Fruit fly (Drosophila melanogaster) whole organism, embryonic: ENCODE measurements around the gene CG43156.
A peak's percentile ranks its signal among the peaks of the same experiment; 100 is the strongest.

ENCODE experiments used
- Ada2b ChIP-seq: fragments of 200-800 bp; sonication (Bioruptor generic); IDR thresholded peaks from 2 replicates; pipeline ENCODE4 v1.3.6; 2022; ENCODE audit warnings: missing biosample characterization, missing genetic modification characterization
- Awh ChIP-seq: fragments of 200-800 bp; sonication (Bioruptor generic); IDR thresholded peaks from 2 replicates; pipeline ENCODE4, ENCODE4 v1.3.6; 2022; ENCODE audit warnings: missing biosample characterization, missing genetic modification characterization
- CG10267 ChIP-seq: fragments of 200-800 bp; sonication (Bioruptor generic); optimal IDR thresholded peaks from 2 replicates; lab custom pipeline; 2018; ENCODE audit warnings: missing biosample characterization, mild to moderate bottlenecking, missing genetic modification characterization, moderate library complexity
- CG10462 ChIP-seq: fragments of 200-800 bp; sonication (Bioruptor generic); optimal IDR thresholded peaks from 2 replicates; lab custom pipeline; 2016; ENCODE audit warnings: missing biosample characterization, missing genetic modification characterization
- CG11085 ChIP-seq: fragments of 200-800 bp; sonication (Bioruptor generic); IDR thresholded peaks from 2 replicates; pipeline ENCODE4 v1.3.6; 2022; ENCODE audit warnings: missing biosample characterization, missing genetic modification characterization
- CG11696 ChIP-seq: fragments of 200-800 bp; sonication (Bioruptor generic); IDR thresholded peaks from 2 replicates; pipeline ENCODE4 v1.3.6; 2022; ENCODE audit warnings: missing biosample characterization, missing genetic modification characterization
- CG11723 ChIP-seq: fragments of 200-800 bp; sonication (Bioruptor generic); optimal IDR thresholded peaks from 2 replicates; lab custom pipeline; 2017; ENCODE audit warnings: missing biosample characterization, mild to moderate bottlenecking, missing genetic modification characterization
- CG13894 ChIP-seq: fragments of 200-800 bp; sonication (Bioruptor generic); optimal IDR thresholded peaks from 3 replicates; lab custom pipeline; 2018; ENCODE audit warnings: missing biosample characterization, mild to moderate bottlenecking, missing genetic modification characterization, moderate library complexity
- CG14710 ChIP-seq: fragments of 200-800 bp; sonication (Bioruptor generic); optimal IDR thresholded peaks from 3 replicates; lab custom pipeline; 2019; ENCODE audit warnings: missing biosample characterization, mild to moderate bottlenecking, missing genetic modification characterization, moderate library complexity
- CG14965 ChIP-seq: fragments of 200-800 bp; sonication (Bioruptor generic); optimal IDR thresholded peaks from 2 replicates; lab custom pipeline; 2016; ENCODE audit warnings: missing biosample characterization, missing genetic modification characterization, borderline replicate concordance
- CG15073 ChIP-seq: fragments of 200-800 bp; sonication (Bioruptor generic); optimal IDR thresholded peaks from 2 replicates; lab custom pipeline; 2016; ENCODE audit warnings: missing biosample characterization, missing genetic modification characterization
- CG16813 ChIP-seq: fragments of 200-800 bp; sonication (Bioruptor generic); IDR thresholded peaks from 3 replicates; pipeline ENCODE4 v1.3.6; 2022; ENCODE audit warnings: missing biosample characterization, missing genetic modification characterization; ENCODE audit not compliant: partially characterized antibody
- CG16815 ChIP-seq: fragments of 200-800 bp; sonication (Bioruptor generic); optimal IDR thresholded peaks from 3 replicates; lab custom pipeline; 2017; ENCODE audit warnings: missing biosample characterization, mild to moderate bottlenecking, missing genetic modification characterization
- CG18619 ChIP-seq: fragments of 200-800 bp; sonication (Bioruptor generic); optimal IDR thresholded peaks from 3 replicates; lab custom pipeline; 2017; ENCODE audit warnings: missing biosample characterization, mild to moderate bottlenecking, missing genetic modification characterization
- CG2129 ChIP-seq: fragments of 200-800 bp; sonication (Bioruptor generic); IDR thresholded peaks from 2 replicates; pipeline ENCODE4 v1.3.6; 2022; ENCODE audit warnings: missing biosample characterization, missing genetic modification characterization; ENCODE audit not compliant: partially characterized antibody
- CG3407 ChIP-seq: fragments of 200-800 bp; sonication (Bioruptor generic); optimal IDR thresholded peaks from 2 replicates; lab custom pipeline; 2018; ENCODE audit warnings: missing biosample characterization, mild to moderate bottlenecking, missing genetic modification characterization
- CG3847 ChIP-seq: fragments of 200-800 bp; sonication (Bioruptor generic); IDR thresholded peaks from 2 replicates; pipeline ENCODE4 v1.3.6; 2022; ENCODE audit warnings: missing biosample characterization, missing genetic modification characterization
- CG42726 ChIP-seq: fragments of 200-800 bp; sonication (Bioruptor generic); IDR thresholded peaks from 2 replicates; pipeline ENCODE4 v1.3.6; 2022; ENCODE audit warnings: missing biosample characterization, missing genetic modification characterization; ENCODE audit not compliant: partially characterized antibody
- CG4360 ChIP-seq: fragments of 200-800 bp; sonication (Bioruptor generic); IDR thresholded peaks from 2 replicates; pipeline ENCODE4 v1.3.6; 2022; ENCODE audit warnings: missing biosample characterization, missing genetic modification characterization
- CG4707 ChIP-seq: fragments of 200-800 bp; sonication (Bioruptor generic); optimal IDR thresholded peaks from 2 replicates; lab custom pipeline; 2018; ENCODE audit warnings: missing biosample characterization, mild to moderate bottlenecking, missing genetic modification characterization, moderate library complexity
- CG4854 ChIP-seq: fragments of 200-800 bp; sonication (Bioruptor generic); optimal IDR thresholded peaks from 2 replicates; lab custom pipeline; 2016; ENCODE audit warnings: missing biosample characterization, missing genetic modification characterization, inconsistent platforms
- CG6175 ChIP-seq: fragments of 200-800 bp; sonication (Bioruptor generic); IDR thresholded peaks from 3 replicates; pipeline ENCODE4 v1.3.6; 2022; ENCODE audit warnings: missing biosample characterization, missing genetic modification characterization
- CG9932 ChIP-seq: fragments of 200-800 bp; sonication (Bioruptor generic); IDR thresholded peaks from 2 replicates; pipeline ENCODE4 v1.3.6; 2022; ENCODE audit warnings: missing biosample characterization, missing genetic modification characterization
- CHES-1-like ChIP-seq: fragments of 200-800 bp; sonication (Bioruptor generic); optimal IDR thresholded peaks from 2 replicates; lab custom pipeline; 2016; ENCODE audit warnings: missing biosample characterization, missing genetic modification characterization
- CkIIα-i1 ChIP-seq: fragments of 200-800 bp; sonication (Bioruptor generic); IDR thresholded peaks from 2 replicates; pipeline ENCODE4 v1.3.6; 2022; ENCODE audit warnings: missing biosample characterization, missing genetic modification characterization
- Drgx ChIP-seq: fragments of 200-800 bp; sonication (Bioruptor generic); IDR thresholded peaks from 2 replicates; pipeline ENCODE4 v1.3.6; 2022; ENCODE audit warnings: missing biosample characterization, missing genetic modification characterization
- Elba2 ChIP-seq: fragments of 200-800 bp; sonication (Bioruptor generic); optimal IDR thresholded peaks from 3 replicates; lab custom pipeline; 2016; ENCODE audit warnings: missing biosample characterization, missing genetic modification characterization
- Gsc ChIP-seq: fragments of 200-800 bp; sonication (Bioruptor generic); IDR thresholded peaks from 2 replicates; pipeline ENCODE4 v1.3.6; 2022; ENCODE audit warnings: missing biosample characterization, missing genetic modification characterization
- HmgZ ChIP-seq: fragments of 200-800 bp; sonication (Bioruptor generic); optimal IDR thresholded peaks from 2 replicates; lab custom pipeline; 2018; ENCODE audit warnings: missing biosample characterization, mild to moderate bottlenecking, missing genetic modification characterization
- Meics ChIP-seq: fragments of 200-800 bp; sonication (Bioruptor generic); optimal IDR thresholded peaks from 2 replicates; lab custom pipeline; 2017; ENCODE audit warnings: missing biosample characterization, mild to moderate bottlenecking, missing genetic modification characterization
- NC2β ChIP-seq: fragments of 200-800 bp; sonication (Bioruptor generic); optimal IDR thresholded peaks from 2 replicates; lab custom pipeline; 2016; ENCODE audit warnings: missing biosample characterization, missing genetic modification characterization
- Oaz ChIP-seq: fragments of 200-800 bp; sonication (Bioruptor generic); IDR thresholded peaks from 2 replicates; pipeline ENCODE4 v1.3.6; 2022; ENCODE audit warnings: missing biosample characterization, missing genetic modification characterization
- Ravus ChIP-seq: fragments of 200-800 bp; sonication (Bioruptor generic); IDR thresholded peaks from 2 replicates; pipeline ENCODE4 v1.3.6; 2022; ENCODE audit warnings: missing biosample characterization, missing genetic modification characterization
- Six4 ChIP-seq: fragments of 200-800 bp; sonication (Bioruptor generic); optimal IDR thresholded peaks from 2 replicates; lab custom pipeline; 2016; ENCODE audit warnings: missing biosample characterization, missing genetic modification characterization
- Usf ChIP-seq: fragments of 200-800 bp; sonication (Bioruptor generic); optimal IDR thresholded peaks from 2 replicates; lab custom pipeline; 2017; ENCODE audit warnings: missing genotype, missing biosample characterization, missing genetic modification characterization
- ab ChIP-seq: fragments of 200-800 bp; sonication (Bioruptor generic); optimal IDR thresholded peaks from 2 replicates; lab custom pipeline; 2016; ENCODE audit warnings: missing biosample characterization, missing genetic modification characterization
- ap ChIP-seq: fragments of 200-800 bp; sonication (Bioruptor generic); IDR thresholded peaks from 2 replicates; pipeline ENCODE4 v1.3.6; 2022; ENCODE audit warnings: missing biosample characterization, missing genetic modification characterization
- ase ChIP-seq: fragments of 200-800 bp; sonication (Bioruptor generic); IDR thresholded peaks from 3 replicates; pipeline ENCODE4 v1.3.6; 2022; ENCODE audit warnings: missing biosample characterization, missing genetic modification characterization
- bcd ChIP-seq: fragments of 200-800 bp; sonication (Bioruptor generic); optimal IDR thresholded peaks from 2 replicates; lab custom pipeline; 2017; ENCODE audit warnings: missing biosample characterization, mild to moderate bottlenecking, missing genetic modification characterization
- cad ChIP-seq: fragments of >200 bp; optimal IDR thresholded peaks from 2 replicates; lab custom pipeline; 2017; ENCODE audit warnings: missing biosample characterization, missing genetic modification characterization
- dm ChIP-seq: fragments of 200-800 bp; sonication (Bioruptor generic); optimal IDR thresholded peaks from 3 replicates; lab custom pipeline; 2016; ENCODE audit warnings: missing biosample characterization, missing genetic modification characterization
- fd64A ChIP-seq: fragments of 200-800 bp; sonication (Bioruptor generic); optimal IDR thresholded peaks from 3 replicates; lab custom pipeline; 2018; ENCODE audit warnings: missing biosample characterization, mild to moderate bottlenecking, missing genetic modification characterization
- fu2 ChIP-seq: fragments of 200-800 bp; sonication (Bioruptor generic); optimal IDR thresholded peaks from 2 replicates; lab custom pipeline; 2016; ENCODE audit warnings: missing biosample characterization, missing genetic modification characterization
- gfzf ChIP-seq: fragments of 200-800 bp; sonication (Bioruptor generic); optimal IDR thresholded peaks from 2 replicates; lab custom pipeline; 2016; ENCODE audit warnings: missing biosample characterization, mild to moderate bottlenecking, missing genetic modification characterization, moderate library complexity
- hbn ChIP-seq: fragments of 200-800 bp; sonication (Bioruptor generic); IDR thresholded peaks from 2 replicates; pipeline ENCODE4 v1.3.6; 2022; ENCODE audit warnings: missing biosample characterization, missing genetic modification characterization; ENCODE audit not compliant: partially characterized antibody
- hth ChIP-seq: fragments of >200 bp; optimal IDR thresholded peaks from 2 replicates; lab custom pipeline; 2017; ENCODE audit warnings: inconsistent platforms
- maf-S ChIP-seq: fragments of 200-800 bp; sonication (Bioruptor generic); optimal IDR thresholded peaks from 2 replicates; lab custom pipeline; 2016; ENCODE audit warnings: missing biosample characterization, missing genetic modification characterization
- p53 ChIP-seq: fragments of 200-800 bp; sonication (Bioruptor generic); optimal IDR thresholded peaks from 2 replicates; lab custom pipeline; 2016; ENCODE audit warnings: missing biosample characterization, missing genetic modification characterization
- slbo ChIP-seq: fragments of 200-800 bp; sonication (Bioruptor generic); IDR thresholded peaks from 2 replicates; pipeline ENCODE4 v1.3.6; 2022; ENCODE audit warnings: missing biosample characterization, missing genetic modification characterization
- tap ChIP-seq: fragments of 200-800 bp; optimal IDR thresholded peaks from 3 replicates; lab custom pipeline; 2019; ENCODE audit warnings: missing biosample characterization, mild to moderate bottlenecking, missing genetic modification characterization, moderate library complexity
- unpg ChIP-seq: fragments of 200-800 bp; sonication (Bioruptor generic); optimal IDR thresholded peaks from 3 replicates; lab custom pipeline; 2018; ENCODE audit warnings: missing biosample characterization, mild to moderate bottlenecking, missing genetic modification characterization, moderate library complexity
- vfl ChIP-seq: fragments of 200-800 bp; sonication (Bioruptor generic); optimal IDR thresholded peaks from 2 replicates; lab custom pipeline; 2016; ENCODE audit warnings: missing biosample characterization, missing genetic modification characterization

The CG43156 gene

dm6 chrX:11920959-11921358 lies 14.3 kb upstream of the CG43156 start (continued):
- TF ChIP-seq CG13894 (tag; lab: Kevin White, UChicago) (peak; percentile 84), hth (lab: Kevin White, UChicago) (no peak), CG11723 (GFP tag; lab: Kevin White, UChicago) (peak; percentile 77), Six4 (peak; percentile 81), bcd (peak; percentile 89), CkIIα-i1 (GFP tag; lab: Robert Waterston, UW) (no peak), CG2129 (GFP tag; lab: Robert Waterston, UW) (no peak), HmgZ (tag; lab: Kevin White, UChicago) (peak; percentile 85), fd64A (GFP tag; lab: Kevin White, UChicago) (peak; percentile 71), Drgx (GFP tag; lab: Robert Waterston, UW) (peak; percentile 89), ap (GFP tag; lab: Robert Waterston, UW) (peak; percentile 77), ab (GFP tag; lab: Kevin White, UChicago) (no peak), CG4707 (GFP tag; lab: Kevin White, UChicago) (peak; percentile 76), CG3407 (GFP tag; lab: Kevin White, UChicago) (peak; percentile 79), Elba2 (GFP tag; lab: Kevin White, UChicago) (no peak), CG10462 (GFP tag; lab: Kevin White, UChicago) (peak; percentile 77), tap (tag; lab: Kevin White, UChicago) (peak; percentile 88), CG9932 (peak; percentile 86), NC2β (GFP tag; lab: Kevin White, UChicago) (peak; percentile 58), dm (peak; percentile 58), CG10267 (tag; lab: Kevin White, UChicago) (peak; percentile 88), CG15073 (peak; percentile 21), slbo (GFP tag; lab: Robert Waterston, UW) (peak; percentile 81), CG3847 (GFP tag; lab: Robert Waterston, UW) (peak; percentile 88), fu2 (GFP tag; lab: Kevin White, UChicago) (peak; percentile 46), Gsc (GFP tag; lab: Robert Waterston, UW) (peak; percentile 35; the same call in 1 of the 2 replicates), CG18619 (GFP tag; lab: Kevin White, UChicago) (peak; percentile 84), hbn (GFP tag; lab: Robert Waterston, UW) (no peak), CG16813 (no peak), gfzf (no peak), Usf (GFP tag; lab: Kevin White, UChicago) (peak; percentile 68), CG11696 (GFP tag; lab: Robert Waterston, UW) (peak; percentile 53), CG42726 (GFP tag; lab: Robert Waterston, UW) (no peak), CG14965 (no peak), maf-S (peak; percentile 58), CG16815 (peak; percentile 65), CHES-1-like (GFP tag; lab: Kevin White, UChicago) (peak; percentile 61), CG4360 (GFP tag; lab: Robert Waterston, UW) (no peak), ase (peak; percentile 74), cad (no peak), vfl (peak; percentile 12), Awh (peak; percentile 83), unpg (GFP tag; lab: Kevin White, UChicago) (peak; percentile 94), Meics (GFP tag; lab: Kevin White, UChicago) (peak; percentile 88), Ada2b (GFP tag; lab: Robert Waterston, UW) (peak; percentile 81), CG11085 (GFP tag; lab: Robert Waterston, UW) (peak; percentile 59; the same call in 1 of the 2 replicates), Ravus (GFP tag; lab: Robert Waterston, UW) (peak; percentile 66), p53 (GFP tag; lab: Kevin White, UChicago) (no peak), CG14710 (tag; lab: Kevin White, UChicago) (peak; percentile 89), CG4854 (GFP tag; lab: Kevin White, UChicago) (peak; percentile 65), Oaz (GFP tag; lab: Robert Waterston, UW) (peak; percentile 60), CG6175 (GFP tag; lab: Robert Waterston, UW) (peak; percentile 82; the same call in 2 of the 3 replicates)
